Worm (Caenorhabditis elegans) whole organism, early embryonic: ENCODE measurements around the gene brp-1.

Experiments used
- B0310.2 ChIP-seq: sonication (generic microtip); optimal IDR thresholded peaks from 2 replicates; lab custom pipeline; 2016; ENCODE audit warnings: mild to moderate bottlenecking, missing genetic modification characterization, missing compliant biosample characterization
- F13C5.2 ChIP-seq: sonication (generic microtip); optimal IDR thresholded peaks from 2 replicates; lab custom pipeline; 2017; ENCODE audit warnings: mild to moderate bottlenecking, missing genetic modification characterization, inconsistent platforms, missing compliant biosample characterization
- aly-1 ChIP-seq: sonication (generic microtip); optimal IDR thresholded peaks from 2 replicates; lab custom pipeline; 2016; ENCODE audit warnings: missing genetic modification characterization, missing compliant biosample characterization
- ama-1 ChIP-seq: fragments of 150-350 bp; optimal IDR thresholded peaks from 2 replicates; lab custom pipeline; 2014
- ceh-13 ChIP-seq: fragments of 200-800 bp; sonication (Bioruptor generic); optimal IDR thresholded peaks from 2 replicates; lab custom pipeline; 2018; ENCODE audit warnings: mild to moderate bottlenecking, missing genetic modification characterization, missing compliant biosample characterization
- ceh-36 ChIP-seq: sonication (generic microtip); optimal IDR thresholded peaks from 2 replicates; lab custom pipeline; 2016; ENCODE audit warnings: missing genetic modification characterization, inconsistent platforms, missing compliant biosample characterization
- ets-7 ChIP-seq: sonication (generic microtip); optimal IDR thresholded peaks from 2 replicates; lab custom pipeline; 2016; ENCODE audit warnings: missing genotype, missing genetic modification characterization, missing compliant biosample characterization
- flt-1 ChIP-seq: fragments of 200-800 bp; sonication (Bioruptor generic); IDR thresholded peaks from 2 replicates; pipeline ENCODE4 v1.3.6; 2022; ENCODE audit warnings: missing genetic modification characterization, missing compliant biosample characterization
- hmbx-1 ChIP-seq: sonication (generic microtip); optimal IDR thresholded peaks from 2 replicates; lab custom pipeline; 2016; ENCODE audit warnings: mild to moderate bottlenecking, missing genetic modification characterization, missing compliant biosample characterization
- hmg-4 ChIP-seq: fragments of 200-800 bp; sonication (Bioruptor generic); optimal IDR thresholded peaks from 2 replicates; lab custom pipeline; 2018; ENCODE audit warnings: mild to moderate bottlenecking, missing genetic modification characterization, missing compliant biosample characterization
- hnd-1 ChIP-seq: sonication (generic microtip); optimal IDR thresholded peaks from 2 replicates; lab custom pipeline; 2016; ENCODE audit warnings: missing genetic modification characterization, missing compliant biosample characterization
- pes-1 ChIP-seq: fragments of 200-800 bp; sonication (Bioruptor generic); IDR thresholded peaks from 2 replicates; pipeline ENCODE4 v1.3.6; 2022; ENCODE audit warnings: missing genetic modification reagents, missing genetic modification characterization, missing compliant biosample characterization
- scrt-1 ChIP-seq: fragments of 200-800 bp; sonication (Bioruptor generic); IDR thresholded peaks from 2 replicates; pipeline ENCODE4 v1.3.6; 2022; ENCODE audit warnings: missing genetic modification characterization, missing compliant biosample characterization
- sea-1 ChIP-seq: fragments of 200-800 bp; sonication (Bioruptor generic); conservative IDR thresholded peaks from 2 replicates; pipeline ENCODE4 v1.3.6; 2022; ENCODE audit warnings: missing genetic modification characterization, missing compliant biosample characterization
- tbx-11 ChIP-seq: fragments of 200-800 bp; sonication (Bioruptor generic); IDR thresholded peaks from 2 replicates; pipeline ENCODE4 v1.3.6; 2022; ENCODE audit warnings: missing genetic modification characterization, missing compliant biosample characterization
- tbx-37 ChIP-seq: fragments of 200-800 bp; sonication (Bioruptor generic); conservative IDR thresholded peaks from 2 replicates; pipeline ENCODE4 v1.3.6; 2022; ENCODE audit warnings: missing genetic modification reagents, missing genetic modification characterization, missing compliant biosample characterization
- tra-4 ChIP-seq: sonication (generic microtip); optimal IDR thresholded peaks from 2 replicates; lab custom pipeline; 2017; ENCODE audit warnings: missing genetic modification characterization, missing compliant biosample characterization

Gene brp-1

DNA sequence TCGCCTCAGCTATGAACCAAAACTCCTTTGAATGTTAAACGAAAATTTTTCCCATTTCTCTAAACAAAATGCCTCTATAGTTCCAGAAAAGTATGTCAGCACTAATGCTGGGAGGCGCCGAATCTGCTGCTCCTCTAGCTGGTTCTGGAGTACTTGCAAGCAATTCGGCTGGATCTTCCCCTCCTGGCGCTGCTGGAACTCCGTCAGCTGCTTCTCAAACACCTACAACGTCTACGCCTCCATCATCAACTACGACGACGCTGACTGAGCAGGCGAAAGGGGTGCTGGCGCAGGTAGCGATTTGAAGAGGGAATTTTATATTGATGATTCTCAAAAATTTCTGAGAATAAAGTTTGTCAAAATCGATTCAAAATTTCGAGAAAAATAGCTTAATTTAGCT lies 37.9 kb upstream of the brp-1 start:
- TF ChIP-seq pes-1 (GFP tag; lab: Robert Waterston, UW) (no peak), aly-1 (tag; lab: Kevin White, UChicago) (no peak), scrt-1 (GFP tag; lab: Robert Waterston, UW) (no peak), ceh-36 (tag; lab: Kevin White, UChicago) (no peak), hnd-1 (no peak), flt-1 (GFP tag; lab: Robert Waterston, UW) (no peak), tra-4 (tag; lab: Kevin White, UChicago) (no peak), hmbx-1 (tag; lab: Kevin White, UChicago) (no peak), sea-1 (no peak), tbx-37 (no peak), B0310.2 (tag; lab: Kevin White, UChicago) (no peak), hmg-4 (GFP tag; lab: Kevin White, UChicago) (no peak)

DNA sequence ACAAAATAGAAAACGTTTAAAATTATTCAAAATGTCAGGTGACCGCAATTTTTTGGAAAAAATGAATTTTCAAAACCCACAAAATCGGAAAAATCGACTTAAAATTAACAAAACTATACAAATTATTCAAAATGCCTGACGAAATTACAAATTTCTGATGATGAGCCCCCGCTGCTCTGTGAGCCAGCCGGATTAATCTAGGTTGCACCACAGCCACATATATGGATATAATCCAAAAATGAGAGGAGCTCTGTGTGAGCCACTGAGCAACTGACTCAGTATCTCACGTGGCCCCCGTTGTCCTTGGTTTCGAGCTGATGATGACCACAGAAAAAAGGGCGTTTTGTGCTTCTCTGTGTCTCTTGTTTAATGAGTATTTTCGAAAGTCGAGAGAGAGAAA lies 35.3 kb upstream of the brp-1 start:
- TF ChIP-seq sea-1 = no peak
- TF ChIP-seq aly-1 (tag; lab: Kevin White, UChicago) = no peak
- TF ChIP-seq tbx-11 = no peak
- no peak for TF ChIP-seq flt-1 (GFP tag; lab: Robert Waterston, UW)
- TF ChIP-seq ama-1 (lab: Kevin White, UChicago) = no peak
- TF ChIP-seq hnd-1 = no peak
- no peak for TF ChIP-seq ceh-36 (tag; lab: Kevin White, UChicago)
- no peak for TF ChIP-seq F13C5.2 (tag; lab: Kevin White, UChicago)
- no peak for TF ChIP-seq tbx-37
- no peak for TF ChIP-seq scrt-1 (GFP tag; lab: Robert Waterston, UW)
- TF ChIP-seq ets-7 (tag; lab: Kevin White, UChicago) = no peak
- TF ChIP-seq B0310.2 (tag; lab: Kevin White, UChicago) = no peak
- no peak for TF ChIP-seq hmbx-1 (tag; lab: Kevin White, UChicago)
- TF ChIP-seq tra-4 (tag; lab: Kevin White, UChicago) = no peak
- TF ChIP-seq hmg-4 (GFP tag; lab: Kevin White, UChicago) = no peak
- TF ChIP-seq pes-1 (GFP tag; lab: Robert Waterston, UW) = no peak
- TF ChIP-seq ceh-13 = no peak

DNA sequence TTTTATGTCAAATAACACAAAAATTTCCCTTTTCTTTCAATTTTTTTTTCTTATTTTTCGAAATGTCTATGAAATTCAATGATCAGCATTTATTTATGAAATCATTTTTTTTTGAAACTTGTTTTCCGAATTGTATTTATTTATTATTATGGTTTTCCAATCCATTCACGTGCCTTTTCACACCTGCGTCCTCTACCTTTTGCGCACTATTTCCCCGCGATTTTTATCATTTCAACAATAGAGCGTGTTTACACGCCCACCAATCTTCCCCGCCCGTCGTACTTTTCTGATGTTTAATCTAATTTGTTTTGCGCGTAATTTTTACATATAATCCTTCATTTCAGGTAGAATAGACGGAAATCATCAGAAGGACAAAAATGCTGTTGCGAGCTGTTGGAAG lies 30.5 kb upstream of the brp-1 start, which contains the start of gene wah-1:
TSS of gene wah-1 (plus strand) at position 345 of the 400 bp plus-strand sequence.
- TF ChIP-seq tbx-11 (no peak), aly-1 (tag; lab: Kevin White, UChicago) (no peak), ceh-36 (tag; lab: Kevin White, UChicago) (no peak), flt-1 (GFP tag; lab: Robert Waterston, UW) (no peak), hmg-4 (GFP tag; lab: Kevin White, UChicago) (no peak), ets-7 (tag; lab: Kevin White, UChicago) (no peak)

DNA sequence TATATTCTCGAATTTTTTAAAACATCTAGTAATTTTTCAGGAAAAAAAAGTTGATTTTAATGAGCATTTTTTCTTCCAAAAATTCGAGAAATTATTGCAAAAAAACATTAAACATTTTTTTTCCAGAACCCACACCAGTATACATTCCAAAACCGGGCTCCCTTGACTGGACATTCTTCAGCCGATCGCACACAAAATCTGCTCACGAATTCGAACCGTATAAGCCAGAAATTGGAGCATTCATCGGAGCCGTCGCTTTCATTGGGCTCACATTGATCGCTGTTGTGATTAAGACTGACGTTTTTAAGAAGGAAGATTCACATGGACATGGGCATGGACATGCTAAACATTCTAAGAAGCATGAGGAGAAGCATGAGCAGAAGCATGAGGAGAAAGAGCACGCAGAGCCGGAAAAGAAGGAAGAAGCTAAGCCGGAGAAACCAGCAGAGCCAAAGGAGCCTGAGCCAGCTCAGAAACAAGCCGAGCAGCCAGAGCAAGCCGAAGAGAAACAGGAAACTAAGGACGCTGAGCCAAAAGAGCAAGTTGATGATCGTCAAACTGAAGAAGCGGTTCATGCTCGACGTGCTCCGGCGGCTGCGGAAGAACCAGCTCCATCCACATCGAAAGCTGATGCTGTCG lies 28.6 kb upstream of the brp-1 start:
- no peak for TF ChIP-seq hnd-1
- no peak for TF ChIP-seq flt-1 (GFP tag; lab: Robert Waterston, UW)
- TF ChIP-seq pes-1 (GFP tag; lab: Robert Waterston, UW) = no peak
- no peak for TF ChIP-seq tbx-11
- TF ChIP-seq sea-1 = no peak
- no peak for TF ChIP-seq tra-4 (tag; lab: Kevin White, UChicago)
- no peak for TF ChIP-seq hmbx-1 (tag; lab: Kevin White, UChicago)
- no peak for TF ChIP-seq tbx-37
- no peak for TF ChIP-seq F13C5.2 (tag; lab: Kevin White, UChicago)
- TF ChIP-seq hmg-4 (GFP tag; lab: Kevin White, UChicago) = no peak
- TF ChIP-seq aly-1 (tag; lab: Kevin White, UChicago) = no peak
- TF ChIP-seq scrt-1 (GFP tag; lab: Robert Waterston, UW) = no peak
- no peak for TF ChIP-seq ama-1 (lab: Kevin White, UChicago)
- TF ChIP-seq ets-7 (tag; lab: Kevin White, UChicago) = no peak
- TF ChIP-seq ceh-36 (tag; lab: Kevin White, UChicago) = no peak

DNA sequence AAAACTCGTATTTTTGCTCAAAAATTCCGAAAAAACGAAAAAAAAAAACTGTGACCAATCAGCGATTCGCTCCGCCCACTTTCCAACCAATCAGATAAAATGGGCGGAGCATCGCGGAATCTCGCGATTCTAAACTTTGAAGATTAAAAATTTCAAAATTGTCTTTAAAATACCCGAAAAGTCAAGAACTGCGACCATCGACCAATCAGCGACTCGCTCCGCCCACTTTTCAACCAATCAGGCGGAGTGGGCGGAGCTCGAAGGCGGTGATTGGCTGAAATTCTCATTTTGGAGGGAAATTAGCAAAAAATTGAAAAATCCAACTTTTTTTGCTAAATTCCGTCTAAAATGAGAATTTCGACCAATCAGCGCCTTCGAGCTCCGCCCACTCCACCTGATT lies 24.6 kb upstream of the brp-1 start:
- no peak for TF ChIP-seq tbx-37
- TF ChIP-seq ets-7 (tag; lab: Kevin White, UChicago) = no peak
- no peak for TF ChIP-seq pes-1 (GFP tag; lab: Robert Waterston, UW)
- no peak for TF ChIP-seq F13C5.2 (tag; lab: Kevin White, UChicago)
- no peak for TF ChIP-seq hmg-4 (GFP tag; lab: Kevin White, UChicago)
- TF ChIP-seq scrt-1 (GFP tag; lab: Robert Waterston, UW) = no peak
- TF ChIP-seq ama-1 (lab: Kevin White, UChicago) = no peak
- TF ChIP-seq B0310.2 (tag; lab: Kevin White, UChicago) = no peak
- TF ChIP-seq flt-1 (GFP tag; lab: Robert Waterston, UW) = no peak

DNA sequence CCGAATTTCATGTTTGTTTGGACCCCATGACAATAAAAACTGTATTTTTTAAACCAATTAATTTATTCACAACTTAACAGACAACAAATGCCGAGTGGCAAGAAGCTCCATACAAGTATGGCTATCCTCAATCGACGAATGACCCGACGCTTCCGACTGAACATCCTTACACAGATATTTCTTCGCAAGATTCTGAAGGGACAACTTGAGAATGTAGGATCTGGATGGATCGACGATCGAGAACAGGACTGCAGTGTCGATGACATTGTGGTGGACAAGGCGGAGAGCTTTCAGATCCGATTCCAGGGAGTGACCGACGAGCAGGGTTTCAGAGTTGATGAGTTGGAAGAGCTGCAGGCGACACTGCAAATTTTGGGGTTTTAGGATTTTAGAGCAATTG lies 20.8 kb upstream of the brp-1 start:
- TF ChIP-seq sea-1 (no peak), F13C5.2 (tag; lab: Kevin White, UChicago) (no peak), tbx-11 (no peak), hnd-1 (no peak)

DNA sequence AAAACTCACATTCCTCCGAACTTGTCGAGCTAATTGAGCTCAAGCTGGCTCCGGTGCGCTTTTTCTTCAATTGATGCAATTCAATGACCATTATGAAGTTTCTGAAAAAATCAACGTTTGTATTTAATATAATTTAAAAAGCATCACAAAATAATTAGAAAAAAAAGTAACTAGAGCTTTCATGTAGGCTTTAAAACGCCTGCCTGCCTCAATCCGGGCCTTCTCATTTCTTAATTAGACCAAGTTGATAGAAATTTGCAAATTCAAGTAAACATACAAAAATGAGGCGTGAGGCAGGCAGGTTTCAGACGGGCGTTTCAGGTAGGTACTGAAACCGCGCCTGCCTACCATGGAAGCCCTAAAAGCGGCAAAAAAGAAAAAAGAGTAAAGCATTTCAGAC lies 17.5 kb upstream of the brp-1 start, which contains the start of gene Y56A3A.33:
TSS of gene Y56A3A.33 (minus strand) at position 101 of the 400 bp plus-strand sequence.
- no peak for TF ChIP-seq sea-1

DNA sequence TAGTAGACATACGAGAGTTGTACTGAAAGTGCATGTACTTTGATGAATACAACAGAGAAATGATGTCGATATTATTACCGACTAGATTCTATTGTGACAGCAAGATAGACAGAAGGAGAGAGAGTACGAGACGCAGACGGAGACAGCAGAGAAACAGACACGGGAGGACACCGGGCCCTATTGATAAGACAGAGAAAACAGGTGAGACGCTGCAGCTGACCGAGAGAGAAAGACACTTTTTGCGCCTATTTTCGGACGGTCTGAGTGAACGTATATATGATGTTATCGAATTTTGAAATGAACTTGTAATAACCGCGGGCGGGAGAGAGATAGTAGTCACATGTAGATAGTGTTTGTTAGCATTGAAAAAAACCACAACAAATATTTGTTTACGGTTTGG lies 17.1 kb upstream of the brp-1 start:
- TF ChIP-seq F13C5.2 (tag; lab: Kevin White, UChicago) (no peak), ceh-36 (tag; lab: Kevin White, UChicago) (no peak), scrt-1 (GFP tag; lab: Robert Waterston, UW) (no peak), hmbx-1 (tag; lab: Kevin White, UChicago) (no peak), pes-1 (GFP tag; lab: Robert Waterston, UW) (no peak)
